Fruit fly (Drosophila melanogaster) whole organism: ENCODE results near the gene CG34140.

Source experiments
- pan ChIP-seq: fragments of >200 bp; optimal IDR thresholded peaks from 2 replicates; lab custom pipeline; 2017
- usp ChIP-seq: fragments of >200 bp; optimal IDR thresholded peaks from 2 replicates; lab custom pipeline; 2017; ENCODE audit warnings: missing biosample characterization, missing genetic modification characterization, mixed read lengths

DNA sequence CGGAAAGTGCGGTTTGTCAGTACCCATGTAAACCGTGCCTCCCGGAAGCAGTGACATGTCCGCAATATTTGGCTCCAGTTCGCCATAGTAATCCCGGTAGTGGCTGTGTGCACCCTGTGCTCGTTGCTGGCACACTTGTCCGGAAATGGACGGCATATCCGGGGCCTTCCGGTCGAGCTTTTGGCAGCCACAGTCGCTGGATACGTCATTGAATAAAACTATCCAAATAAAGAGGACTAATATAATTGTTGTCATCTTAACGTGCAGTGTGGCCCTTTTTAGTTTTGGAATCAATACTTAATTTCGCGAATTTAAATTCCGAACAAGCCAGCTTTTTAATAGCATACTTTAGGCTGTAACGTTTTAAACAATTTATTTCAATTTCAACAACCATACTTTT is 8.3 kb downstream of the CG34140 start, which contains the start of gene CG7049:
- TF ChIP-seq pan (lab: Kevin White, UChicago) (no peak), usp (GFP tag; lab: Kevin White, UChicago) (no peak)
